Worm (Caenorhabditis elegans) whole organism, L2 larva: Measurements from ENCODE around the gene seb-3.

Experiments
- C34F6.9 ChIP-seq: fragments of 150-350 bp; optimal IDR thresholded peaks from 2 replicates; lab custom pipeline; 2014; ENCODE audit warnings: missing biosample characterization, missing genetic modification characterization
- F13H6.1 ChIP-seq: sonication (generic microtip); optimal IDR thresholded peaks from 2 replicates; lab custom pipeline; 2016; ENCODE audit warnings: missing genetic modification characterization, missing compliant biosample characterization
- R02D3.7 ChIP-seq: fragments of 150-350 bp; optimal IDR thresholded peaks from 2 replicates; lab custom pipeline; 2014; ENCODE audit warnings: missing biosample characterization, missing genetic modification characterization
- Y55F3AM.14 ChIP-seq: fragments of 200-800 bp; sonication (Bioruptor generic); optimal IDR thresholded peaks from 2 replicates; lab custom pipeline; 2018; ENCODE audit warnings: mild to moderate bottlenecking, missing genetic modification characterization, missing compliant biosample characterization
- ZK546.5 ChIP-seq: sonication (generic microtip); optimal IDR thresholded peaks from 2 replicates; lab custom pipeline; 2017; ENCODE audit warnings: missing biosample characterization, missing genetic modification characterization
- alr-1 ChIP-seq: fragments of 150-350 bp; optimal IDR thresholded peaks from 2 replicates; lab custom pipeline; 2014; ENCODE audit warnings: missing biosample characterization, missing genetic modification characterization
- aly-2 ChIP-seq: fragments of 150-350 bp; optimal IDR thresholded peaks from 2 replicates; lab custom pipeline; 2014; ENCODE audit warnings: missing biosample characterization, missing genetic modification characterization
- ama-1 ChIP-seq: fragments of 150-350 bp; optimal IDR thresholded peaks from 2 replicates; lab custom pipeline; 2018; ENCODE audit warnings: inconsistent platforms
- blmp-1 ChIP-seq: sonication (generic microtip); optimal IDR thresholded peaks from 2 replicates; lab custom pipeline; 2017; ENCODE audit warnings: missing genetic modification characterization, mild to moderate bottlenecking, missing compliant biosample characterization, antibody characterized with exemption, moderate library complexity; ENCODE audit not compliant: insufficient read depth
- ceh-16 ChIP-seq: fragments of 150-350 bp; optimal IDR thresholded peaks from 2 replicates; lab custom pipeline; 2014; ENCODE audit warnings: missing biosample characterization, missing genetic modification characterization
- ceh-82 ChIP-seq: fragments of 150-350 bp; optimal IDR thresholded peaks from 2 replicates; lab custom pipeline; 2014; ENCODE audit warnings: missing biosample characterization, missing genetic modification characterization
- crh-2 ChIP-seq: sonication (generic microtip); optimal IDR thresholded peaks from 2 replicates; lab custom pipeline; 2017; ENCODE audit warnings: missing biosample characterization, missing genetic modification characterization
- elt-1 ChIP-seq: fragments of 150-350 bp; optimal IDR thresholded peaks from 2 replicates; lab custom pipeline; 2014; ENCODE audit warnings: missing biosample characterization, missing genetic modification characterization
- elt-3 ChIP-seq: sonication (generic microtip); optimal IDR thresholded peaks from 2 replicates; lab custom pipeline; 2017; ENCODE audit warnings: missing biosample characterization, missing genetic modification characterization
- fos-1 ChIP-seq: fragments of 150-350 bp; optimal IDR thresholded peaks from 2 replicates; lab custom pipeline; 2014; ENCODE audit warnings: missing biosample characterization, missing genetic modification characterization
- gmeb-1 ChIP-seq: fragments of 150-350 bp; optimal IDR thresholded peaks from 2 replicates; lab custom pipeline; 2014; ENCODE audit warnings: missing biosample characterization, missing genetic modification characterization
- lin-11 ChIP-seq: fragments of 150-350 bp; sonication (generic microtip); optimal IDR thresholded peaks from 2 replicates; lab custom pipeline; 2014; ENCODE audit warnings: missing biosample characterization, missing genetic modification characterization, inconsistent platforms, mixed read lengths
- lin-13 ChIP-seq: fragments of 150-350 bp; optimal IDR thresholded peaks from 2 replicates; lab custom pipeline; 2014; ENCODE audit warnings: missing biosample characterization, missing genetic modification reagents, missing genetic modification characterization
- lin-39 ChIP-seq: fragments of 150-350 bp; optimal IDR thresholded peaks from 2 replicates; lab custom pipeline; 2014; ENCODE audit warnings: missing biosample characterization, missing genetic modification reagents, missing genetic modification characterization
- lsy-2 ChIP-seq, 2 experiments: fragments of 150-350 bp in 1 of 2; sonication (generic microtip) in 1 of 2; optimal IDR thresholded peaks; 2 replicates each; lab custom pipeline; 2014 to 2017; ENCODE audit warnings: missing biosample characterization in 2 of 2, missing genetic modification characterization in 2 of 2
- mab-5 ChIP-seq: fragments of 150-350 bp; optimal IDR thresholded peaks from 2 replicates; lab custom pipeline; 2014; ENCODE audit warnings: missing biosample characterization, missing genetic modification characterization
- mdl-1 ChIP-seq, 2 experiments: fragments of 150-350 bp in 1 of 2; sonication (generic microtip) in 1 of 2; optimal IDR thresholded peaks; 2 replicates each; lab custom pipeline; 2017; ENCODE audit warnings: missing biosample characterization in 2 of 2, missing genetic modification characterization in 2 of 2
- nhr-10 ChIP-seq: sonication (generic microtip); optimal IDR thresholded peaks from 2 replicates; lab custom pipeline; 2017; ENCODE audit warnings: missing biosample characterization, missing genetic modification characterization
- nhr-12 ChIP-seq: fragments of 150-350 bp; optimal IDR thresholded peaks from 2 replicates; lab custom pipeline; 2014; ENCODE audit warnings: missing biosample characterization, missing genetic modification characterization
- nhr-129 ChIP-seq: fragments of 150-350 bp; optimal IDR thresholded peaks from 2 replicates; lab custom pipeline; 2014; ENCODE audit warnings: missing biosample characterization, missing genetic modification characterization
- nhr-237 ChIP-seq: fragments of 150-350 bp; optimal IDR thresholded peaks from 2 replicates; lab custom pipeline; 2014; ENCODE audit warnings: missing biosample characterization, missing genetic modification characterization
- nhr-25 ChIP-seq: fragments of 150-350 bp; sonication (generic microtip); optimal IDR thresholded peaks from 3 replicates; lab custom pipeline; 2014; ENCODE audit warnings: missing biosample characterization, missing genetic modification characterization
- nhr-6 ChIP-seq: fragments of 150-350 bp; optimal IDR thresholded peaks from 2 replicates; lab custom pipeline; 2014; ENCODE audit warnings: missing biosample characterization, missing genetic modification characterization
- nhr-77 ChIP-seq: fragments of 150-350 bp; optimal IDR thresholded peaks from 2 replicates; lab custom pipeline; 2014; ENCODE audit warnings: missing biosample characterization, missing genetic modification characterization
- peb-1 ChIP-seq: fragments of 150-350 bp; optimal IDR thresholded peaks from 2 replicates; lab custom pipeline; 2014; ENCODE audit warnings: missing biosample characterization, missing genetic modification characterization
- sma-3 ChIP-seq: sonication (generic microtip); optimal IDR thresholded peaks from 2 replicates; lab custom pipeline; 2016; ENCODE audit warnings: missing genetic modification reagents, missing genetic modification characterization, missing compliant biosample characterization
- snpc-4 ChIP-seq: fragments of 150-350 bp; optimal IDR thresholded peaks from 2 replicates; lab custom pipeline; 2014; ENCODE audit warnings: missing biosample characterization, missing genetic modification characterization
- unc-55 ChIP-seq: fragments of 150-350 bp; sonication (generic microtip); optimal IDR thresholded peaks from 3 replicates; lab custom pipeline; 2014; ENCODE audit warnings: missing biosample characterization, missing genetic modification reagents, missing genetic modification characterization
- unc-62 ChIP-seq: fragments of 150-350 bp; optimal IDR thresholded peaks from 2 replicates; lab custom pipeline; 2014; ENCODE audit warnings: missing biosample characterization, missing genetic modification reagents, missing genetic modification characterization
- zag-1 ChIP-seq: fragments of 150-350 bp; optimal IDR thresholded peaks from 2 replicates; lab custom pipeline; 2014; ENCODE audit warnings: missing biosample characterization, missing genetic modification characterization
- ztf-11 ChIP-seq: sonication (generic microtip); optimal IDR thresholded peaks from 2 replicates; lab custom pipeline; 2017; ENCODE audit warnings: missing biosample characterization, missing genetic modification characterization
- ztf-4 ChIP-seq: fragments of 150-350 bp; optimal IDR thresholded peaks from 2 replicates; lab custom pipeline; 2014; ENCODE audit warnings: missing biosample characterization, missing genetic modification characterization

seb-3 gene

ce11 chrX:15003891-15004550 lies 22.1 kb upstream of the seb-3 start, which contains the start of gene slc-25A18.1:
Gene slc-25A18.1, minus strand, starts transcription at chrX:15003941.
- TF ChIP-seq ceh-82 (no peak), ztf-11 (tag; lab: Kevin White, UChicago) (no peak), blmp-1 (tag; lab: Kevin White, UChicago) (no peak)
- TF ChIP-seq, all 48 proteins: peak for 0

ce11 chrX:15006847-15007358 lies 19.2 kb upstream of the seb-3 start, which contains the start of gene ergi-2:
Gene ergi-2, minus strand, starts transcription at chrX:15007308.
- TF ChIP-seq alr-1 (tag; lab: Kevin White, UChicago), result no peak
- peak; percentile 43 for TF ChIP-seq crh-2
- peak; percentile 35 for TF ChIP-seq unc-55 (GFP tag; lab: Kevin White, UChicago)
- TF ChIP-seq fos-1 (tag; lab: Kevin White, UChicago), result peak; percentile 23
- TF ChIP-seq C34F6.9 (tag; lab: Kevin White, UChicago), result peak; percentile 32
- peak; percentile 46 for TF ChIP-seq nhr-129 (tag; lab: Kevin White, UChicago)
- TF ChIP-seq, all 48 proteins: peak for 5

- TF ChIP-seq lsy-2 (tag; optimal IDR thresholded peaks at IDR 0.05; lab: Kevin White, UChicago) (no peak), F13H6.1 (tag; lab: Kevin White, UChicago) (no peak), ceh-82 (no peak), nhr-10 (tag; lab: Kevin White, UChicago) (no peak), nhr-237 (tag; lab: Kevin White, UChicago) (no peak), nhr-129 (tag; lab: Kevin White, UChicago) (no peak), fos-1 (tag; lab: Kevin White, UChicago) (no peak), lin-11 (no peak), peb-1 (tag; lab: Kevin White, UChicago) (no peak)
- TF ChIP-seq, all 48 proteins: peak for 0
These were observed 17.4 kb upstream of the seb-3 start for ce11 chrX:15008697-15009096.

- TF ChIP-seq snpc-4 (peak; percentile 75), mab-5 (tag; lab: Kevin White, UChicago) (no peak)
These were observed 15.2 kb upstream of the seb-3 start for ce11 chrX:15010941-15011340.

DNA sequence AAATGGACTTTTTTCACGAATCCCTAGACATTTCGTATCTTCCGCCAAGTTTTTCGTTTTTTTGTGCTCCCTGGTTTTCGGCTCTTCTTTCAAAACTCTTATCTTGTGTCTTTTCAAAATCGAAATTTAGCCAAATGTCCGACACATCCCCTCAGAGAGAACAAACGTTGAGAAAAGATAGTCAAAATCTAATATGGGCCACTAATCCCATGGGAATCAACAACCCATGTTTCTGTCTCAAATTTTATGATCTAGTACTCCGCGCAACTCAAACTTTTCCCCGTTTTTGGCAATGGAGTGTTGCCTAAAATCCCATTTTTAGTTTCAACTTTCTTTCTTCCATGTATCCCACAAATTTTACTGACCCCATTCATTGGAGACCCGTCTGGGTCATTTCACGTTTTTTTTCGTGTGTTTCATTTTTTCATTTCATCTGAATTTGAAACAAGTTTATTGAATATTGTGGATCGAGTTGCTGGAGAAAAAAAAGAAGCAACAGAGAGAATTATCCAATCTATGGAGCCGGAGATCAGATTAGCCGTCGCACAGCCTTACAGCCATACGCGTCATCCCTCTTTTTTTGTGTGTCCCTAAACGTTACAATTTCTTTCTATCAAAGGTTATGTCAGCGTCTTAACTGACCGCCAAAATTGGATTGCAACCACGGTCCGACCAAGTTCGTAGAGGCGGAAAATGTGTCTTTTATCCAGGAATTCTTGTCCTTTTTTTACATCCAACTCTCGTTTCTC lies 14.4 kb upstream of the seb-3 start:
- TF ChIP-seq F13H6.1 (tag; lab: Kevin White, UChicago) (no peak), nhr-12 (no peak), snpc-4 (peak; percentile 12), nhr-10 (tag; lab: Kevin White, UChicago) (no peak), mab-5 (tag; lab: Kevin White, UChicago) (peak; percentile 67), alr-1 (tag; lab: Kevin White, UChicago) (no peak), lsy-2 (tag; optimal IDR thresholded peaks at IDR 0.05; lab: Kevin White, UChicago) (peak in 1 of 2 experiments; percentile 5)

ce11 chrX:15013941-15014453 lies 12.1 kb upstream of the seb-3 start:
- peak; percentile 23 for TF ChIP-seq F13H6.1 (tag; lab: Kevin White, UChicago)
- TF ChIP-seq elt-1 (tag; lab: Kevin White, UChicago), result no peak
- TF ChIP-seq elt-3 (tag; lab: Kevin White, UChicago), result no peak
- no peak for TF ChIP-seq fos-1 (tag; lab: Kevin White, UChicago)
- TF ChIP-seq alr-1 (tag; lab: Kevin White, UChicago), result no peak
- TF ChIP-seq nhr-6 (tag; lab: Kevin White, UChicago), result no peak
- TF ChIP-seq snpc-4, result no peak
- TF ChIP-seq unc-62 (GFP tag; lab: Kevin White, UChicago), result no peak
- no peak for TF ChIP-seq ZK546.5
- TF ChIP-seq mdl-1 (tag; optimal IDR thresholded peaks at IDR 0.05; lab: Kevin White, UChicago), result no peak
- no peak for TF ChIP-seq mab-5 (tag; lab: Kevin White, UChicago)
- no peak for TF ChIP-seq zag-1 (tag; lab: Kevin White, UChicago)
- TF ChIP-seq gmeb-1, result no peak
- TF ChIP-seq ztf-11 (tag; lab: Kevin White, UChicago), result no peak
- TF ChIP-seq nhr-129 (tag; lab: Kevin White, UChicago), result peak; percentile 28
- TF ChIP-seq blmp-1 (tag; lab: Kevin White, UChicago), result no peak
- no peak for TF ChIP-seq Y55F3AM.14 (GFP tag; lab: Kevin White, UChicago)
- no peak for TF ChIP-seq lin-13 (GFP tag; lab: Kevin White, UChicago)
- TF ChIP-seq ceh-16 (tag; lab: Kevin White, UChicago), result no peak
- no peak for TF ChIP-seq nhr-25 (tag; lab: Kevin White, UChicago)
- TF ChIP-seq lsy-2 (tag; optimal IDR thresholded peaks at IDR 0.05; lab: Kevin White, UChicago), result peak in 1 of 2 experiments; percentile 13
- TF ChIP-seq ama-1 (lab: Kevin White, UChicago), result no peak
- no peak for TF ChIP-seq ztf-4 (tag; lab: Kevin White, UChicago)
- TF ChIP-seq nhr-77 (tag; lab: Kevin White, UChicago), result no peak
- no peak for TF ChIP-seq R02D3.7 (tag; lab: Kevin White, UChicago)
- no peak for TF ChIP-seq crh-2
- peak; percentile 16 for TF ChIP-seq C34F6.9 (tag; lab: Kevin White, UChicago)
- no peak for TF ChIP-seq sma-3
- TF ChIP-seq lin-39 (tag; lab: Kevin White, UChicago), result no peak
- TF ChIP-seq aly-2 (tag; lab: Kevin White, UChicago), result no peak
- TF ChIP-seq nhr-10 (tag; lab: Kevin White, UChicago), result no peak
